Worm (Caenorhabditis elegans) whole organism, early embryonic: ENCODE measurements around the gene pqn-62.

Source experiments
- B0310.2 ChIP-seq: sonication (generic microtip); optimal IDR thresholded peaks from 2 replicates; lab custom pipeline; 2016; ENCODE audit warnings: mild to moderate bottlenecking, missing genetic modification characterization, missing compliant biosample characterization
- F13C5.2 ChIP-seq: sonication (generic microtip); optimal IDR thresholded peaks from 2 replicates; lab custom pipeline; 2017; ENCODE audit warnings: mild to moderate bottlenecking, missing genetic modification characterization, inconsistent platforms, missing compliant biosample characterization
- aly-1 ChIP-seq: sonication (generic microtip); optimal IDR thresholded peaks from 2 replicates; lab custom pipeline; 2016; ENCODE audit warnings: missing genetic modification characterization, missing compliant biosample characterization
- ama-1 ChIP-seq: fragments of 150-350 bp; optimal IDR thresholded peaks from 2 replicates; lab custom pipeline; 2014
- ceh-13 ChIP-seq: fragments of 200-800 bp; sonication (Bioruptor generic); optimal IDR thresholded peaks from 2 replicates; lab custom pipeline; 2018; ENCODE audit warnings: mild to moderate bottlenecking, missing genetic modification characterization, missing compliant biosample characterization
- ceh-36 ChIP-seq: sonication (generic microtip); optimal IDR thresholded peaks from 2 replicates; lab custom pipeline; 2016; ENCODE audit warnings: missing genetic modification characterization, inconsistent platforms, missing compliant biosample characterization
- ets-7 ChIP-seq: sonication (generic microtip); optimal IDR thresholded peaks from 2 replicates; lab custom pipeline; 2016; ENCODE audit warnings: missing genotype, missing genetic modification characterization, missing compliant biosample characterization
- flt-1 ChIP-seq: fragments of 200-800 bp; sonication (Bioruptor generic); IDR thresholded peaks from 2 replicates; pipeline ENCODE4 v1.3.6; 2022; ENCODE audit warnings: missing genetic modification characterization, missing compliant biosample characterization
- hmbx-1 ChIP-seq: sonication (generic microtip); optimal IDR thresholded peaks from 2 replicates; lab custom pipeline; 2016; ENCODE audit warnings: mild to moderate bottlenecking, missing genetic modification characterization, missing compliant biosample characterization
- hmg-4 ChIP-seq: fragments of 200-800 bp; sonication (Bioruptor generic); optimal IDR thresholded peaks from 2 replicates; lab custom pipeline; 2018; ENCODE audit warnings: mild to moderate bottlenecking, missing genetic modification characterization, missing compliant biosample characterization
- hnd-1 ChIP-seq: sonication (generic microtip); optimal IDR thresholded peaks from 2 replicates; lab custom pipeline; 2016; ENCODE audit warnings: missing genetic modification characterization, missing compliant biosample characterization
- pes-1 ChIP-seq: fragments of 200-800 bp; sonication (Bioruptor generic); IDR thresholded peaks from 2 replicates; pipeline ENCODE4 v1.3.6; 2022; ENCODE audit warnings: missing genetic modification reagents, missing genetic modification characterization, missing compliant biosample characterization
- scrt-1 ChIP-seq: fragments of 200-800 bp; sonication (Bioruptor generic); IDR thresholded peaks from 2 replicates; pipeline ENCODE4 v1.3.6; 2022; ENCODE audit warnings: missing genetic modification characterization, missing compliant biosample characterization
- sea-1 ChIP-seq: fragments of 200-800 bp; sonication (Bioruptor generic); conservative IDR thresholded peaks from 2 replicates; pipeline ENCODE4 v1.3.6; 2022; ENCODE audit warnings: missing genetic modification characterization, missing compliant biosample characterization
- tbx-11 ChIP-seq: fragments of 200-800 bp; sonication (Bioruptor generic); IDR thresholded peaks from 2 replicates; pipeline ENCODE4 v1.3.6; 2022; ENCODE audit warnings: missing genetic modification characterization, missing compliant biosample characterization
- tbx-37 ChIP-seq: fragments of 200-800 bp; sonication (Bioruptor generic); conservative IDR thresholded peaks from 2 replicates; pipeline ENCODE4 v1.3.6; 2022; ENCODE audit warnings: missing genetic modification reagents, missing genetic modification characterization, missing compliant biosample characterization
- tra-4 ChIP-seq: sonication (generic microtip); optimal IDR thresholded peaks from 2 replicates; lab custom pipeline; 2017; ENCODE audit warnings: missing genetic modification characterization, missing compliant biosample characterization

pqn-62 gene

ce11 chrX:5238246-5238645, 42.3 kb downstream of the pqn-62 start:
- no peak for TF ChIP-seq ets-7 (tag; lab: Kevin White, UChicago)
- no peak for TF ChIP-seq ceh-13 (GFP tag; lab: Kevin White, UChicago)
- no peak for TF ChIP-seq tbx-11 (GFP tag; lab: Robert Waterston, UW)
- no peak for TF ChIP-seq pes-1
- TF ChIP-seq aly-1, result no peak
- no peak for TF ChIP-seq hmbx-1 (tag; lab: Kevin White, UChicago)
- no peak for TF ChIP-seq B0310.2 (tag; lab: Kevin White, UChicago)
- TF ChIP-seq ceh-36 (tag; lab: Kevin White, UChicago), result no peak
- TF ChIP-seq flt-1 (GFP tag; lab: Robert Waterston, UW), result no peak
- no peak for TF ChIP-seq sea-1 (GFP tag; lab: Robert Waterston, UW)
- no peak for TF ChIP-seq F13C5.2 (tag; lab: Kevin White, UChicago)
- TF ChIP-seq hmg-4 (GFP tag; lab: Kevin White, UChicago), result no peak
- TF ChIP-seq ama-1 (lab: Kevin White, UChicago), result no peak
- TF ChIP-seq hnd-1 (tag; lab: Kevin White, UChicago), result no peak
- TF ChIP-seq tbx-37 (GFP tag; lab: Robert Waterston, UW), result no peak
- no peak for TF ChIP-seq scrt-1
- TF ChIP-seq tra-4, result no peak

ce11 chrX:5243382-5243979, 47.6 kb downstream of the pqn-62 start, which contains the start of gene mtm-5:
TSS of gene mtm-5 (minus strand) at chrX:5243408.
- TF ChIP-seq hmbx-1 (tag; lab: Kevin White, UChicago) (no peak), sea-1 (GFP tag; lab: Robert Waterston, UW) (no peak), ama-1 (lab: Kevin White, UChicago) (no peak), ceh-36 (tag; lab: Kevin White, UChicago) (no peak), aly-1 (no peak), F13C5.2 (tag; lab: Kevin White, UChicago) (no peak), tbx-11 (GFP tag; lab: Robert Waterston, UW) (no peak), hmg-4 (GFP tag; lab: Kevin White, UChicago) (no peak), pes-1 (no peak), scrt-1 (no peak), flt-1 (GFP tag; lab: Robert Waterston, UW) (no peak), ceh-13 (GFP tag; lab: Kevin White, UChicago) (no peak), B0310.2 (tag; lab: Kevin White, UChicago) (no peak), tbx-37 (GFP tag; lab: Robert Waterston, UW) (no peak), ets-7 (tag; lab: Kevin White, UChicago) (no peak), tra-4 (no peak), hnd-1 (tag; lab: Kevin White, UChicago) (no peak)

- TF ChIP-seq hmbx-1 (tag; lab: Kevin White, UChicago) (no peak), flt-1 (GFP tag; lab: Robert Waterston, UW) (peak; percentile 45; the same call in 1 of the 2 replicates), sea-1 (GFP tag; lab: Robert Waterston, UW) (0 out of 2 replicates have a peak, but pooled peaks have one; percentile 8), tbx-11 (GFP tag; lab: Robert Waterston, UW) (no peak), hnd-1 (tag; lab: Kevin White, UChicago) (no peak), hmg-4 (GFP tag; lab: Kevin White, UChicago) (no peak), scrt-1 (no peak), ets-7 (tag; lab: Kevin White, UChicago) (no peak), B0310.2 (tag; lab: Kevin White, UChicago) (peak; percentile 29), F13C5.2 (tag; lab: Kevin White, UChicago) (no peak), pes-1 (no peak), ceh-36 (tag; lab: Kevin White, UChicago) (no peak), ama-1 (lab: Kevin White, UChicago) (no peak), tra-4 (no peak), ceh-13 (GFP tag; lab: Kevin White, UChicago) (no peak), tbx-37 (GFP tag; lab: Robert Waterston, UW) (no peak), aly-1 (no peak)
Observed at ce11 chrX:5244041-5244440, 48.1 kb downstream of the pqn-62 start, which contains the start of gene Y34B4A.7. TSS of gene Y34B4A.7 (plus strand) at chrX:5244337.

- no peak for TF ChIP-seq ceh-13 (GFP tag; lab: Kevin White, UChicago)
- TF ChIP-seq sea-1 (GFP tag; lab: Robert Waterston, UW), result no peak
- TF ChIP-seq aly-1, result no peak
- no peak for TF ChIP-seq B0310.2 (tag; lab: Kevin White, UChicago)
Observed at ce11 chrX:5248754-5249153, 52.8 kb downstream of the pqn-62 start.

ce11 chrX:5249603-5250002, 53.7 kb downstream of the pqn-62 start, which contains the start of gene Y34B4A.10:
TSS of gene Y34B4A.10 (plus strand) at chrX:5249903.
- TF ChIP-seq aly-1 (no peak), ceh-13 (GFP tag; lab: Kevin White, UChicago) (no peak), pes-1 (no peak), F13C5.2 (tag; lab: Kevin White, UChicago) (no peak), flt-1 (GFP tag; lab: Robert Waterston, UW) (no peak), tbx-11 (GFP tag; lab: Robert Waterston, UW) (no peak), tra-4 (no peak), B0310.2 (tag; lab: Kevin White, UChicago) (no peak), hmg-4 (GFP tag; lab: Kevin White, UChicago) (no peak), sea-1 (GFP tag; lab: Robert Waterston, UW) (no peak), ama-1 (lab: Kevin White, UChicago) (no peak), ets-7 (tag; lab: Kevin White, UChicago) (no peak), scrt-1 (no peak), hnd-1 (tag; lab: Kevin White, UChicago) (no peak)

ce11 chrX:5252798-5253197, 56.9 kb downstream of the pqn-62 start, which contains the start of gene nspg-14:
TSS of gene nspg-14 (plus strand) at chrX:5253047.
- TF ChIP-seq ceh-13 (GFP tag; lab: Kevin White, UChicago) (no peak), aly-1 (no peak), ama-1 (lab: Kevin White, UChicago) (no peak), tbx-37 (GFP tag; lab: Robert Waterston, UW) (no peak)
